Fruit fly (Drosophila melanogaster) Kc167 (cell line): Measurements from ENCODE around the gene CG13627.

Source experiments
- Myc ChIP-seq: fragments of >200 bp; optimal IDR thresholded peaks from 2 replicates; lab custom pipeline; 2017; ENCODE audit warnings: missing external identifiers
- Sin3A ChIP-seq: fragments of >200 bp; optimal IDR thresholded peaks from 2 replicates; lab custom pipeline; 2018; ENCODE audit warnings: missing external identifiers
- h ChIP-seq: fragments of >200 bp; optimal IDR thresholded peaks from 3 replicates; lab custom pipeline; 2018; ENCODE audit warnings: missing external identifiers
- insv ChIP-seq: fragments of >200 bp; optimal IDR thresholded peaks from 3 replicates; lab custom pipeline; 2018; ENCODE audit warnings: missing external identifiers
- psq ChIP-seq: fragments of >200 bp; optimal IDR thresholded peaks from 2 replicates; lab custom pipeline; 2017; ENCODE audit warnings: missing external identifiers
- ttk ChIP-seq: sonication (Bioruptor generic); optimal IDR thresholded peaks from 2 replicates; lab custom pipeline; 2017; ENCODE audit warnings: missing external identifiers

dm6 chr3R:24667538-24668207, 44.9 kb upstream of the CG13627 start:
- TF ChIP-seq Sin3A (lab: Kevin White, UChicago) = no peak
- TF ChIP-seq h = no peak
- no peak for TF ChIP-seq ttk
- no peak for TF ChIP-seq psq
- TF ChIP-seq Myc (lab: Kevin White, UChicago) = no peak
- TF ChIP-seq insv = no peak
